Fruit fly (Drosophila melanogaster): ENCODE data around the gene Jon25Biii.

Gene Jon25Biii

DNA sequence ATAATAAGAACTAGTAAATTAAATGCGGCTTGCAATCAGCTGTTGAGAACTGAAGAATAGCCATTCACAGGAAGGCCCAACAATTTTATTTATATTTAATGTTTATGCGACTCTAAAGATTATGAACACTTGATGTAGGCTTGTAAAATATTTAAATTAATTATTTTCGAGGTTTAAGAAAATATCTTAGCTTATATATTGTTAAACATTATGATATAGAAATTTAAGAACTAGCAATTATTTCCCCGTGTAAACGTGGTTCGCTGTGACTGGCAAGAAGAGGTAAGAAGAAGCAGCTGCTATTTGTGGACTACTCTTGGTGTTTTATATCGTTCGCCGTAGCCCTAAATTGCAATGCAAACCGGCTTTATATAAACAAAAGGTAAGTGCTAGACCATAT, 5.3 kb downstream of the Jon25Biii start, which contains the start of the genes mRpL24 and betaggt-I (continued):
- TF ChIP-seq CG6689 (GFP tag; IDR thresholded peaks at IDR 0.05) (peak; percentile 98), pnt (GFP tag; optimal IDR thresholded peaks at IDR 0.05) (peak; percentile 72), CG43689 (GFP tag; IDR thresholded peaks at IDR 0.05) (peak; percentile 95), tna (GFP tag; IDR thresholded peaks at IDR 0.05; ENCODE audit: partially characterized antibody) (no peak), lbe (GFP tag; optimal IDR thresholded peaks at IDR 0.05) (peak; percentile 95), lov (optimal IDR thresholded peaks at IDR 0.05) (no peak), lov (GFP tag; IDR thresholded peaks at IDR 0.05) (peak; percentile 93), jumu (GFP tag; optimal IDR thresholded peaks at IDR 0.05) (peak; percentile 64), ato (GFP tag; IDR thresholded peaks at IDR 0.05; ENCODE audit: partially characterized antibody) (no peak), CG6765 (GFP tag; optimal IDR thresholded peaks at IDR 0.05) (peak; percentile 93), CG6272 (GFP tag; IDR thresholded peaks at IDR 0.05) (peak; percentile 92), CG12155 (GFP tag; optimal IDR thresholded peaks at IDR 0.05) (peak; percentile 94), CG10959 (GFP tag; IDR thresholded peaks at IDR 0.05) (peak; percentile 83), CG14441 (GFP tag; IDR thresholded peaks at IDR 0.05) (peak; percentile 97), Gsc (GFP tag; IDR thresholded peaks at IDR 0.05) (peak; percentile 84), Bgb (GFP tag; IDR thresholded peaks at IDR 0.05; ENCODE audit: partially characterized antibody) (no peak), ara (GFP tag; IDR thresholded peaks at IDR 0.05) (peak; percentile 97), croc (GFP tag; conservative IDR thresholded peaks at IDR 0.05) (peak; percentile 93), tin (GFP tag; optimal IDR thresholded peaks at IDR 0.05) (peak; percentile 90), gt (GFP tag; IDR thresholded peaks at IDR 0.05) (peak; percentile 90), Atf6 (GFP tag; IDR thresholded peaks at IDR 0.05) (peak; percentile 96), CG10979 (tag; optimal IDR thresholded peaks at IDR 0.05) (peak; percentile 96), toy (GFP tag; IDR thresholded peaks at IDR 0.05) (peak; percentile 88), CG11696 (GFP tag; IDR thresholded peaks at IDR 0.05) (peak; percentile 91), vnd (GFP tag; IDR thresholded peaks at IDR 0.05; ENCODE audit: partially characterized antibody) (no peak), CG9609 (GFP tag; optimal IDR thresholded peaks at IDR 0.05) (peak; percentile 62), HmgD (GFP tag; optimal IDR thresholded peaks at IDR 0.05) (no peak), prd (optimal IDR thresholded peaks at IDR 0.05) (no peak), prd (GFP tag; IDR thresholded peaks at IDR 0.05) (peak; percentile 97), Usf (GFP tag; optimal IDR thresholded peaks at IDR 0.05) (peak; percentile 91), fd64A (GFP tag; optimal IDR thresholded peaks at IDR 0.05) (peak; percentile 53), eyg (GFP tag; optimal IDR thresholded peaks at IDR 0.05) (no peak), phol (tag; optimal IDR thresholded peaks at IDR 0.05) (peak; percentile 98), unc-4 (GFP tag; IDR thresholded peaks at IDR 0.05; ENCODE audit: partially characterized antibody) (no peak), Deaf1 (tag; optimal IDR thresholded peaks at IDR 0.05) (peak; percentile 81), CG7372 (GFP tag; IDR thresholded peaks at IDR 0.05) (peak; percentile 96), CG11247 (GFP tag; IDR thresholded peaks at IDR 0.05) (peak; percentile 93), CG13775 (GFP tag; optimal IDR thresholded peaks at IDR 0.05) (peak; percentile 97), CG1832 (GFP tag; optimal IDR thresholded peaks at IDR 0.05) (no peak), CG6175 (GFP tag; IDR thresholded peaks at IDR 0.05) (peak; percentile 92), CG1647 (GFP tag; optimal IDR thresholded peaks at IDR 0.05) (peak; percentile 72), CG34376 (GFP tag; optimal IDR thresholded peaks at IDR 0.05) (peak; percentile 91), chinmo (GFP tag; IDR thresholded peaks at IDR 0.05; ENCODE audit: partially characterized antibody) (no peak), CG4854 (GFP tag; optimal IDR thresholded peaks at IDR 0.05) (peak; percentile 87), CG13624 (GFP tag; optimal IDR thresholded peaks at IDR 0.05) (peak; percentile 64), knrl (GFP tag; IDR thresholded peaks at IDR 0.05; ENCODE audit: partially characterized antibody) (no peak; the same call in 2 of the 3 replicates), H2.0 (GFP tag; IDR thresholded peaks at IDR 0.05) (peak; percentile 97), cad (GFP tag; optimal IDR thresholded peaks at IDR 0.05) (no peak), Asciz (GFP tag; optimal IDR thresholded peaks at IDR 0.05) (peak; percentile 90), ash1 (GFP tag; optimal IDR thresholded peaks at IDR 0.05) (peak; percentile 25), YL-1 (GFP tag; optimal IDR thresholded peaks at IDR 0.05) (peak; percentile 95), CG17359 (tag; optimal IDR thresholded peaks at IDR 0.05) (peak; percentile 97)
